Fruit fly (Drosophila melanogaster) whole organism, embryonic: ENCODE measurements around the gene CG3604.

Experiments
- Abd-B ChIP-seq: fragments of 200-800 bp; sonication (Bioruptor generic); optimal IDR thresholded peaks from 2 replicates; lab custom pipeline; 2018; ENCODE audit warnings: missing biosample characterization, mild to moderate bottlenecking, missing genetic modification characterization, moderate library complexity
- CG11504 ChIP-seq: fragments of 200-800 bp; sonication (Bioruptor generic); optimal IDR thresholded peaks from 3 replicates; lab custom pipeline; 2019; ENCODE audit warnings: missing biosample characterization, mild to moderate bottlenecking, missing genetic modification characterization, moderate library complexity
- CG13424 ChIP-seq: fragments of 200-800 bp; sonication (Bioruptor generic); optimal IDR thresholded peaks from 2 replicates; lab custom pipeline; 2019; ENCODE audit warnings: missing biosample characterization, mild to moderate bottlenecking, missing genetic modification characterization, moderate library complexity
- CG15479 ChIP-seq: fragments of 200-800 bp; sonication (Bioruptor generic); optimal IDR thresholded peaks from 3 replicates; lab custom pipeline; 2019; ENCODE audit warnings: missing biosample characterization, mild to moderate bottlenecking, missing genetic modification characterization, moderate library complexity
- CG15514 ChIP-seq: fragments of 200-800 bp; sonication (Bioruptor generic); optimal IDR thresholded peaks from 3 replicates; lab custom pipeline; 2017; ENCODE audit warnings: missing biosample characterization, missing genetic modification characterization, mild to moderate bottlenecking, moderate library complexity, missing genetic modification reagents
- CG18011 ChIP-seq: fragments of 200-800 bp; sonication (Bioruptor generic); optimal IDR thresholded peaks from 2 replicates; lab custom pipeline; 2017; ENCODE audit warnings: missing biosample characterization, missing genetic modification characterization, mild to moderate bottlenecking, moderate library complexity, missing genotype
- CG30431 ChIP-seq: fragments of 200-800 bp; sonication (Bioruptor generic); optimal IDR thresholded peaks from 2 replicates; lab custom pipeline; 2017; ENCODE audit warnings: missing biosample characterization, missing genetic modification characterization
- CG3065 ChIP-seq: fragments of 200-800 bp; sonication (Bioruptor generic); optimal IDR thresholded peaks from 2 replicates; lab custom pipeline; 2016; ENCODE audit warnings: missing biosample characterization, missing genetic modification characterization
- CG6689 ChIP-seq: fragments of 200-800 bp; sonication (Bioruptor generic); IDR thresholded peaks from 2 replicates; pipeline ENCODE4 v1.3.6; 2022; ENCODE audit warnings: missing biosample characterization, missing genetic modification characterization
- CG7556 ChIP-seq: fragments of 200-800 bp; sonication (Bioruptor generic); optimal IDR thresholded peaks from 2 replicates; lab custom pipeline; 2017; ENCODE audit warnings: missing biosample characterization, mild to moderate bottlenecking, missing genetic modification characterization
- CG8924 ChIP-seq: fragments of 200-800 bp; optimal IDR thresholded peaks from 3 replicates; lab custom pipeline; 2019; ENCODE audit warnings: missing biosample characterization, mild to moderate bottlenecking, missing genetic modification characterization, moderate library complexity
- CG9817 ChIP-seq: fragments of 200-800 bp; sonication (Bioruptor generic); optimal IDR thresholded peaks from 2 replicates; lab custom pipeline; 2018; ENCODE audit warnings: missing biosample characterization, mild to moderate bottlenecking, missing genetic modification characterization, moderate library complexity
- CG9876 ChIP-seq: fragments of 200-800 bp; sonication (Bioruptor generic); optimal IDR thresholded peaks from 2 replicates; lab custom pipeline; 2016; ENCODE audit warnings: missing biosample characterization, missing genetic modification characterization
- D19A ChIP-seq: fragments of 200-800 bp; optimal IDR thresholded peaks from 3 replicates; lab custom pipeline; 2019; ENCODE audit warnings: missing biosample characterization, mild to moderate bottlenecking, missing genetic modification characterization, moderate library complexity
- Dbx ChIP-seq: fragments of 200-800 bp; sonication (Bioruptor generic); IDR thresholded peaks from 3 replicates; pipeline ENCODE4 v1.3.6; 2022; ENCODE audit warnings: missing biosample characterization, missing genetic modification characterization
- Drgx ChIP-seq: fragments of 200-800 bp; sonication (Bioruptor generic); IDR thresholded peaks from 2 replicates; pipeline ENCODE4 v1.3.6; 2022; ENCODE audit warnings: missing biosample characterization, missing genetic modification characterization
- HLHmδ ChIP-seq: fragments of 200-800 bp; sonication (Bioruptor generic); optimal IDR thresholded peaks from 2 replicates; lab custom pipeline; 2018; ENCODE audit warnings: missing biosample characterization, mild to moderate bottlenecking, missing genetic modification characterization, moderate library complexity
- Hmx ChIP-seq: fragments of 200-800 bp; sonication (Bioruptor generic); optimal IDR thresholded peaks from 2 replicates; lab custom pipeline; 2016; ENCODE audit warnings: missing biosample characterization, missing genetic modification characterization
- Med ChIP-seq: fragments of 200-800 bp; sonication (Bioruptor generic); peaks from one replicate; lab custom pipeline; 2016; ENCODE audit warnings: missing biosample characterization, missing genetic modification characterization, mild to moderate bottlenecking, inconsistent platforms, moderate library complexity
- Meics ChIP-seq: fragments of 200-800 bp; sonication (Bioruptor generic); optimal IDR thresholded peaks from 2 replicates; lab custom pipeline; 2017; ENCODE audit warnings: missing biosample characterization, mild to moderate bottlenecking, missing genetic modification characterization
- NFAT ChIP-seq: fragments of 200-800 bp; sonication (Bioruptor generic); IDR thresholded peaks from 2 replicates; pipeline ENCODE4 v1.3.6; 2022; ENCODE audit warnings: missing biosample characterization, missing genetic modification characterization
- Nf-YA ChIP-seq: fragments of 200-800 bp; sonication (Bioruptor generic); IDR thresholded peaks from 2 replicates; pipeline ENCODE4 v1.3.6; 2022; ENCODE audit warnings: missing biosample characterization, missing genetic modification characterization
- Nf-YB ChIP-seq: fragments of 200-800 bp; sonication (Bioruptor generic); optimal IDR thresholded peaks from 3 replicates; lab custom pipeline; 2019; ENCODE audit warnings: missing biosample characterization, mild to moderate bottlenecking, missing genetic modification characterization, moderate library complexity
- Poxn ChIP-seq: fragments of 200-800 bp; sonication (Bioruptor generic); IDR thresholded peaks from 2 replicates; pipeline ENCODE4 v1.3.6; 2022; ENCODE audit warnings: missing biosample characterization, missing genetic modification characterization
- Six4 ChIP-seq: fragments of 200-800 bp; sonication (Bioruptor generic); optimal IDR thresholded peaks from 2 replicates; lab custom pipeline; 2016; ENCODE audit warnings: missing biosample characterization, missing genetic modification characterization
- Xbp1 ChIP-seq: fragments of 200-800 bp; sonication (Bioruptor generic); optimal IDR thresholded peaks from 3 replicates; lab custom pipeline; 2016; ENCODE audit warnings: missing biosample characterization, mild to moderate bottlenecking, missing genetic modification characterization
- ato ChIP-seq: fragments of 200-800 bp; sonication (Bioruptor generic); IDR thresholded peaks from 2 replicates; pipeline ENCODE4 v1.3.6; 2022; ENCODE audit warnings: missing biosample characterization, missing genetic modification characterization; ENCODE audit not compliant: partially characterized antibody
- corto ChIP-seq: fragments of 200-800 bp; sonication (Bioruptor generic); optimal IDR thresholded peaks from 2 replicates; lab custom pipeline; 2016; ENCODE audit warnings: missing biosample characterization, mild to moderate bottlenecking, missing genetic modification characterization, moderate library complexity
- croc ChIP-seq: fragments of 200-800 bp; sonication (Bioruptor generic); conservative IDR thresholded peaks from 3 replicates; pipeline ENCODE4 v1.3.6; 2022; ENCODE audit warnings: missing biosample characterization, missing genetic modification characterization
- esg ChIP-seq: fragments of 200-800 bp; sonication (Bioruptor generic); conservative IDR thresholded peaks from 2 replicates; pipeline ENCODE4 v1.3.6; 2022; ENCODE audit warnings: missing biosample characterization, missing genetic modification characterization
- ewg ChIP-seq: fragments of 200-800 bp; sonication (Bioruptor generic); optimal IDR thresholded peaks from 3 replicates; lab custom pipeline; 2017; ENCODE audit warnings: mild to moderate bottlenecking, missing biosample characterization, missing genetic modification reagents, missing genetic modification characterization
- fd96Cb ChIP-seq: fragments of 200-800 bp; sonication (Bioruptor generic); optimal IDR thresholded peaks from 2 replicates; lab custom pipeline; 2018; ENCODE audit warnings: missing biosample characterization, mild to moderate bottlenecking, missing genetic modification characterization, moderate library complexity
- fru ChIP-seq: fragments of >200 bp; optimal IDR thresholded peaks from 2 replicates; lab custom pipeline; 2017
- gcm2 ChIP-seq: fragments of 200-800 bp; sonication (Bioruptor generic); optimal IDR thresholded peaks from 2 replicates; lab custom pipeline; 2016; ENCODE audit warnings: missing biosample characterization, missing genetic modification characterization
- gem ChIP-seq: fragments of 200-800 bp; sonication (Bioruptor generic); optimal IDR thresholded peaks from 2 replicates; lab custom pipeline; 2019; ENCODE audit warnings: missing biosample characterization, mild to moderate bottlenecking, missing genetic modification characterization, moderate library complexity
- gt ChIP-seq: fragments of 200-800 bp; sonication (Bioruptor generic); IDR thresholded peaks from 2 replicates; pipeline ENCODE4 v1.3.6; 2022; ENCODE audit warnings: missing biosample characterization, missing genetic modification characterization
- hkb ChIP-seq, 2 experiments: fragments of 200-800 bp in 1 of 2; fragments of >200 bp in 1 of 2; sonication (Bioruptor generic) in 1 of 2; IDR thresholded peaks in 1 of 2; optimal IDR thresholded peaks in 1 of 2; 2 replicates each; pipeline versions ENCODE4 v1.3.6 to Lab custom; 2017 to 2022; ENCODE audit warnings: missing biosample characterization in 1 of 2, missing genetic modification characterization in 1 of 2
- insv ChIP-seq, 2 experiments: fragments of 200-800 bp; sonication (Bioruptor generic); optimal IDR thresholded peaks; 3 replicates each; lab custom pipeline; 2016 to 2018; ENCODE audit warnings: missing biosample characterization in 2 of 2, missing genetic modification characterization in 2 of 2
- knrl ChIP-seq: fragments of 200-800 bp; sonication (Bioruptor generic); IDR thresholded peaks from 3 replicates; pipeline ENCODE4 v1.3.6; 2022; ENCODE audit warnings: missing biosample characterization, missing genetic modification characterization; ENCODE audit not compliant: partially characterized antibody
- lbe ChIP-seq: fragments of 200-800 bp; sonication (Bioruptor generic); optimal IDR thresholded peaks from 2 replicates; lab custom pipeline; 2016; ENCODE audit warnings: missing biosample characterization, mild to moderate bottlenecking, missing genetic modification characterization
- odd ChIP-seq: fragments of 200-800 bp; sonication (Bioruptor generic); optimal IDR thresholded peaks from 2 replicates; lab custom pipeline; 2017; ENCODE audit warnings: missing biosample characterization, mild to moderate bottlenecking, missing genetic modification characterization
- onecut ChIP-seq: fragments of 200-800 bp; sonication (Bioruptor generic); IDR thresholded peaks from 2 replicates; pipeline ENCODE4 v1.3.6; 2022; ENCODE audit warnings: missing biosample characterization, missing genetic modification characterization
- pita ChIP-seq: fragments of 200-800 bp; sonication (Bioruptor generic); optimal IDR thresholded peaks from 2 replicates; lab custom pipeline; 2017; ENCODE audit warnings: missing biosample characterization, mild to moderate bottlenecking, missing genetic modification characterization
- prd ChIP-seq, 3 experiments: fragments of >200 bp in 2 of 3; fragments of 200-800 bp in 1 of 3; sonication (Bioruptor generic) in 1 of 3; optimal IDR thresholded peaks in 2 of 3; IDR thresholded peaks in 1 of 3; 2 replicates in 2 of 3; 3 replicates in 1 of 3; pipeline versions ENCODE4 v1.3.6 to Lab custom; 2017 to 2022; ENCODE audit warnings: missing biosample characterization in 1 of 3, missing genetic modification characterization in 1 of 3
- sd ChIP-seq: fragments of 200-800 bp; sonication (Bioruptor generic); optimal IDR thresholded peaks from 3 replicates; lab custom pipeline; 2018; ENCODE audit warnings: missing biosample characterization, mild to moderate bottlenecking, missing genetic modification characterization, moderate library complexity
- sens ChIP-seq: fragments of 200-800 bp; sonication (Bioruptor generic); peaks from one replicate; lab custom pipeline; 2016; ENCODE audit warnings: missing biosample characterization, missing genetic modification characterization
- slou ChIP-seq: fragments of 200-800 bp; sonication (Bioruptor generic); optimal IDR thresholded peaks from 3 replicates; lab custom pipeline; 2016; ENCODE audit warnings: missing biosample characterization, missing genetic modification characterization
- sr ChIP-seq: fragments of 200-800 bp; sonication (Bioruptor generic); IDR thresholded peaks from 3 replicates; pipeline ENCODE4 v1.3.6; 2022; ENCODE audit warnings: missing biosample characterization, missing genetic modification characterization
- tin ChIP-seq: fragments of 200-800 bp; sonication (Bioruptor generic); optimal IDR thresholded peaks from 3 replicates; lab custom pipeline; 2016; ENCODE audit warnings: missing biosample characterization, missing genetic modification characterization
- zf30C ChIP-seq: fragments of 200-800 bp; sonication (Bioruptor generic); optimal IDR thresholded peaks from 3 replicates; lab custom pipeline; 2018; ENCODE audit warnings: missing biosample characterization, mild to moderate bottlenecking, missing genetic modification characterization
- zfh1 ChIP-seq: fragments of 200-800 bp; sonication (Bioruptor generic); IDR thresholded peaks from 3 replicates; pipeline ENCODE4 v1.3.6; 2022; ENCODE audit warnings: missing biosample characterization, missing genetic modification characterization

The CG3604 gene

DNA sequence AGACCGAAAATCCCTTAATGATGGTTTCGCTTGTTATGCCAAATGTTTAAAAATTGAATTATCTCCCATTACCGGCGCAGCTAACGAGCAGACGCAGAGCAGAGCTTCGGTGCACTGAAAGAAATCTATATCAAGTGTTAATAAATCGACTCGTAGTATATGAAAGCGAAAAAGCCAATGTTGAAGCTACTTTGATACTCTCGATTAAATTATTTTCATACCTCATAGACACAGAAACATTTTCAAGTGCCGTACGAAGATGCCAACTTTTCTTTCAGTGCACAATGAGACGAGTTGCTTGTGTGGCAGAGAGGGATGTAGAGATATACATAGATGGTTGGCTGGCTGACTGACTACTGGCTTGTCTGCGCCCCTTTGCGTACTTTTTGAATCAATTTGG is 21.9 kb downstream of the CG3604 start (continued):
- TF ChIP-seq prd (optimal IDR thresholded peaks at IDR 0.05; lab: Kevin White, UChicago) (no peak), prd (GFP tag; IDR thresholded peaks at IDR 0.05; lab: Robert Waterston, UW) (peak; percentile 71), sens (GFP tag; lab: Kevin White, UChicago) (peak; percentile 89), hkb (optimal IDR thresholded peaks at IDR 0.05; lab: Kevin White, UChicago) (no peak), hkb (GFP tag; IDR thresholded peaks at IDR 0.05; lab: Robert Waterston, UW) (no peak), CG15479 (GFP tag; lab: Kevin White, UChicago) (no peak), Six4 (GFP tag; lab: Kevin White, UChicago) (no peak), fru (lab: Kevin White, UChicago) (no peak), NFAT (GFP tag; lab: Robert Waterston, UW) (no peak), lbe (GFP tag; lab: Kevin White, UChicago) (no peak), knrl (no peak), Hmx (no peak), CG15514 (GFP tag; lab: Kevin White, UChicago) (no peak), gcm2 (no peak), CG13424 (tag; lab: Kevin White, UChicago) (no peak), corto (GFP tag; lab: Kevin White, UChicago) (no peak), Meics (GFP tag; lab: Kevin White, UChicago) (no peak), Med (no peak), Abd-B (GFP tag; lab: Kevin White, UChicago) (no peak), Poxn (GFP tag; lab: Robert Waterston, UW) (no peak), CG6689 (peak; percentile 42), fd96Cb (tag; lab: Kevin White, UChicago) (peak; percentile 55), Nf-YB (GFP tag; lab: Kevin White, UChicago) (peak; percentile 6), esg (GFP tag; lab: Robert Waterston, UW) (peak; percentile 14; the same call in 1 of the 2 replicates), tin (GFP tag; lab: Kevin White, UChicago) (peak; percentile 31), ewg (GFP tag; lab: Kevin White, UChicago) (peak; percentile 6), Dbx (GFP tag; lab: Robert Waterston, UW) (no peak), sr (no peak), sd (no peak), insv (GFP tag; optimal IDR thresholded peaks at IDR 0.05; lab: Kevin White, UChicago) (no peak), Xbp1 (peak; percentile 38), CG7556 (GFP tag; lab: Kevin White, UChicago) (no peak), onecut (GFP tag; lab: Robert Waterston, UW) (peak; percentile 49; the same call in 1 of the 2 replicates), ato (GFP tag; lab: Robert Waterston, UW) (no peak), CG8924 (tag; lab: Kevin White, UChicago) (peak; percentile 5), CG30431 (GFP tag; lab: Kevin White, UChicago) (peak; percentile 24), odd (GFP tag; lab: Kevin White, UChicago) (no peak), CG11504 (tag; lab: Kevin White, UChicago) (no peak), CG9817 (tag; lab: Kevin White, UChicago) (peak; percentile 4), Nf-YA (no peak), pita (no peak), gem (tag; lab: Kevin White, UChicago) (peak; percentile 55), croc (GFP tag; lab: Robert Waterston, UW) (peak; percentile 59), CG9876 (no peak), zfh1 (GFP tag; lab: Robert Waterston, UW) (peak; percentile 71), CG3065 (GFP tag; lab: Kevin White, UChicago) (no peak), HLHmδ (GFP tag; lab: Kevin White, UChicago) (no peak), D19A (peak; percentile 25), CG18011 (GFP tag; lab: Kevin White, UChicago) (no peak), Drgx (GFP tag; lab: Robert Waterston, UW) (no peak), zf30C (GFP tag; lab: Kevin White, UChicago) (peak; percentile 14), gt (GFP tag; lab: Robert Waterston, UW) (no peak), slou (GFP tag; lab: Kevin White, UChicago) (no peak)
